Fruit fly (Drosophila melanogaster) whole organism, embryonic: ENCODE results near the gene CG12538.

Source experiments
- Antp ChIP-seq: fragments of 200-800 bp; sonication (Bioruptor generic); optimal IDR thresholded peaks from 3 replicates; lab custom pipeline; 2016; ENCODE audit warnings: missing biosample characterization, missing genetic modification characterization
- Bdp1 ChIP-seq: fragments of 200-800 bp; sonication (Bioruptor generic); optimal IDR thresholded peaks from 3 replicates; lab custom pipeline; 2016; ENCODE audit warnings: missing biosample characterization, missing genetic modification characterization
- Blimp-1 ChIP-seq: fragments of 200-800 bp; sonication (Bioruptor generic); optimal IDR thresholded peaks from 3 replicates; lab custom pipeline; 2018; ENCODE audit warnings: missing biosample characterization, missing genetic modification characterization, mild to moderate bottlenecking, moderate library complexity, missing genetic modification reagents
- Bteb2 ChIP-seq: fragments of 200-800 bp; sonication (Bioruptor generic); optimal IDR thresholded peaks from 2 replicates; lab custom pipeline; 2016; ENCODE audit warnings: missing biosample characterization, missing genetic modification characterization
- CG12769 ChIP-seq: fragments of 200-800 bp; sonication (Bioruptor generic); optimal IDR thresholded peaks from 2 replicates; lab custom pipeline; 2019; ENCODE audit warnings: missing biosample characterization, mild to moderate bottlenecking, missing genetic modification characterization, moderate library complexity
- CG12942 ChIP-seq: fragments of 200-800 bp; sonication (Bioruptor generic); optimal IDR thresholded peaks from 3 replicates; lab custom pipeline; 2016; ENCODE audit warnings: missing biosample characterization, missing genetic modification characterization
- CG13424 ChIP-seq: fragments of 200-800 bp; sonication (Bioruptor generic); optimal IDR thresholded peaks from 2 replicates; lab custom pipeline; 2019; ENCODE audit warnings: missing biosample characterization, mild to moderate bottlenecking, missing genetic modification characterization, moderate library complexity
- CG13894 ChIP-seq: fragments of 200-800 bp; sonication (Bioruptor generic); optimal IDR thresholded peaks from 3 replicates; lab custom pipeline; 2018; ENCODE audit warnings: missing biosample characterization, mild to moderate bottlenecking, missing genetic modification characterization, moderate library complexity
- CG14710 ChIP-seq: fragments of 200-800 bp; sonication (Bioruptor generic); optimal IDR thresholded peaks from 3 replicates; lab custom pipeline; 2019; ENCODE audit warnings: missing biosample characterization, mild to moderate bottlenecking, missing genetic modification characterization, moderate library complexity
- CG16813 ChIP-seq: fragments of 200-800 bp; sonication (Bioruptor generic); IDR thresholded peaks from 3 replicates; pipeline ENCODE4 v1.3.6; 2022; ENCODE audit warnings: missing biosample characterization, missing genetic modification characterization; ENCODE audit not compliant: partially characterized antibody
- CG17568 ChIP-seq: fragments of 200-800 bp; sonication (Bioruptor generic); optimal IDR thresholded peaks from 2 replicates; lab custom pipeline; 2018; ENCODE audit warnings: missing biosample characterization, mild to moderate bottlenecking, missing genetic modification characterization, moderate library complexity
- CG2116 ChIP-seq: fragments of 200-800 bp; sonication (Bioruptor generic); optimal IDR thresholded peaks from 3 replicates; lab custom pipeline; 2018; ENCODE audit warnings: missing biosample characterization, mild to moderate bottlenecking, missing genetic modification characterization
- CG30403 ChIP-seq: fragments of 200-800 bp; sonication (Bioruptor generic); optimal IDR thresholded peaks from 3 replicates; lab custom pipeline; 2016; ENCODE audit warnings: missing biosample characterization, missing genetic modification characterization
- CG3163 ChIP-seq: fragments of 200-800 bp; sonication (Bioruptor generic); optimal IDR thresholded peaks from 3 replicates; lab custom pipeline; 2016; ENCODE audit warnings: missing biosample characterization, missing genetic modification characterization
- CG4404 ChIP-seq: fragments of 200-800 bp; sonication (Bioruptor generic); IDR thresholded peaks from 2 replicates; pipeline ENCODE4 v1.3.6; 2022; ENCODE audit warnings: missing biosample characterization, missing genetic modification characterization
- CG4820 ChIP-seq: fragments of 200-800 bp; sonication (Bioruptor generic); optimal IDR thresholded peaks from 3 replicates; lab custom pipeline; 2016; ENCODE audit warnings: missing biosample characterization, missing genetic modification characterization
- CG5245 ChIP-seq: fragments of 200-800 bp; sonication (Bioruptor generic); optimal IDR thresholded peaks from 3 replicates; lab custom pipeline; 2016; ENCODE audit warnings: missing biosample characterization, missing genetic modification characterization
- CG7839 ChIP-seq: fragments of 200-800 bp; sonication (Bioruptor generic); optimal IDR thresholded peaks from 3 replicates; lab custom pipeline; 2018; ENCODE audit warnings: missing biosample characterization, mild to moderate bottlenecking, missing genetic modification characterization, moderate library complexity
- CG8089 ChIP-seq: fragments of 200-800 bp; sonication (Bioruptor generic); optimal IDR thresholded peaks from 3 replicates; lab custom pipeline; 2016; ENCODE audit warnings: missing biosample characterization, missing genetic modification characterization
- CG8281 ChIP-seq: fragments of 200-800 bp; sonication (Bioruptor generic); optimal IDR thresholded peaks from 2 replicates; lab custom pipeline; 2018; ENCODE audit warnings: missing biosample characterization, mild to moderate bottlenecking, missing genetic modification characterization, moderate library complexity
- CG8924 ChIP-seq: fragments of 200-800 bp; optimal IDR thresholded peaks from 3 replicates; lab custom pipeline; 2019; ENCODE audit warnings: missing biosample characterization, mild to moderate bottlenecking, missing genetic modification characterization, moderate library complexity
- Chrac-16 ChIP-seq: fragments of 200-800 bp; sonication (Bioruptor generic); optimal IDR thresholded peaks from 3 replicates; lab custom pipeline; 2016; ENCODE audit warnings: missing biosample characterization, missing genetic modification characterization
- E2f2 ChIP-seq: fragments of 200-800 bp; sonication (Bioruptor generic); IDR thresholded peaks from 2 replicates; pipeline ENCODE4 v1.3.6; 2022; ENCODE audit warnings: missing biosample characterization, missing genetic modification characterization
- Eip74EF ChIP-seq, 2 experiments: fragments of 200-800 bp in 1 of 2; fragments of >200 bp in 1 of 2; sonication (Bioruptor generic) in 1 of 2; optimal IDR thresholded peaks; 2 replicates each; lab custom pipeline; 2017 to 2019; ENCODE audit warnings: missing biosample characterization in 2 of 2, missing genetic modification characterization in 2 of 2, mild to moderate bottlenecking in 1 of 2, moderate library complexity in 1 of 2
- Fer3 ChIP-seq: fragments of 200-800 bp; sonication (Bioruptor generic); optimal IDR thresholded peaks from 2 replicates; lab custom pipeline; 2018; ENCODE audit warnings: missing biosample characterization, mild to moderate bottlenecking, missing genetic modification characterization, moderate library complexity
- HmgD ChIP-seq: fragments of 200-800 bp; sonication (Bioruptor generic); optimal IDR thresholded peaks from 3 replicates; lab custom pipeline; 2016; ENCODE audit warnings: missing biosample characterization, missing genetic modification characterization
- Lim3 ChIP-seq: fragments of 200-800 bp; sonication (Bioruptor generic); IDR thresholded peaks from 2 replicates; pipeline ENCODE4 v1.3.6; 2022; ENCODE audit warnings: missing biosample characterization, missing genetic modification characterization
- MBD-R2 ChIP-seq: fragments of 200-800 bp; sonication (Bioruptor generic); IDR thresholded peaks from 2 replicates; pipeline ENCODE4 v1.3.6; 2022; ENCODE audit warnings: missing biosample characterization, missing genetic modification characterization
- Oli ChIP-seq: fragments of 200-800 bp; sonication (Bioruptor generic); optimal IDR thresholded peaks from 2 replicates; lab custom pipeline; 2018; ENCODE audit warnings: missing biosample characterization, mild to moderate bottlenecking, missing genetic modification characterization, moderate library complexity
- Side ChIP-seq: fragments of 200-800 bp; sonication (Bioruptor generic); optimal IDR thresholded peaks from 2 replicates; lab custom pipeline; 2016; ENCODE audit warnings: missing biosample characterization, missing genetic modification characterization
- Sox100B ChIP-seq: fragments of 200-800 bp; sonication (Bioruptor generic); optimal IDR thresholded peaks from 3 replicates; lab custom pipeline; 2018; ENCODE audit warnings: missing biosample characterization, mild to moderate bottlenecking, missing genetic modification characterization
- Xbp1 ChIP-seq: fragments of 200-800 bp; sonication (Bioruptor generic); optimal IDR thresholded peaks from 3 replicates; lab custom pipeline; 2016; ENCODE audit warnings: missing biosample characterization, mild to moderate bottlenecking, missing genetic modification characterization
- YL-1 ChIP-seq: fragments of 200-800 bp; sonication (Bioruptor generic); optimal IDR thresholded peaks from 3 replicates; lab custom pipeline; 2017; ENCODE audit warnings: missing biosample characterization, mild to moderate bottlenecking, missing genetic modification characterization
- ap ChIP-seq: fragments of 200-800 bp; sonication (Bioruptor generic); IDR thresholded peaks from 2 replicates; pipeline ENCODE4 v1.3.6; 2022; ENCODE audit warnings: missing biosample characterization, missing genetic modification characterization
- cg ChIP-seq: fragments of 200-800 bp; sonication (Bioruptor generic); optimal IDR thresholded peaks from 3 replicates; lab custom pipeline; 2019; ENCODE audit warnings: missing biosample characterization, mild to moderate bottlenecking, missing genetic modification characterization, moderate library complexity
- crp ChIP-seq, 2 experiments: fragments of 200-800 bp; sonication (Bioruptor generic); optimal IDR thresholded peaks; 2 replicates in 1 of 2; 3 replicates in 1 of 2; lab custom pipeline; 2017; ENCODE audit warnings: missing biosample characterization in 2 of 2, missing genetic modification characterization in 2 of 2, mild to moderate bottlenecking in 1 of 2, moderate library complexity in 1 of 2
- cwo ChIP-seq: fragments of 200-800 bp; sonication (Bioruptor generic); optimal IDR thresholded peaks from 3 replicates; lab custom pipeline; 2017; ENCODE audit warnings: missing biosample characterization, missing genetic modification characterization, mild to moderate bottlenecking, moderate library complexity, missing genetic modification reagents
- emc ChIP-seq: fragments of 200-800 bp; sonication (Bioruptor generic); optimal IDR thresholded peaks from 2 replicates; lab custom pipeline; 2016; ENCODE audit warnings: missing biosample characterization, missing genetic modification characterization
- ewg ChIP-seq: fragments of 200-800 bp; sonication (Bioruptor generic); optimal IDR thresholded peaks from 3 replicates; lab custom pipeline; 2017; ENCODE audit warnings: mild to moderate bottlenecking, missing biosample characterization, missing genetic modification reagents, missing genetic modification characterization
- fd102C ChIP-seq: fragments of 200-800 bp; sonication (Bioruptor generic); optimal IDR thresholded peaks from 2 replicates; lab custom pipeline; 2018; ENCODE audit warnings: missing biosample characterization, mild to moderate bottlenecking, missing genetic modification characterization, moderate library complexity
- fu2 ChIP-seq: fragments of 200-800 bp; sonication (Bioruptor generic); optimal IDR thresholded peaks from 2 replicates; lab custom pipeline; 2016; ENCODE audit warnings: missing biosample characterization, missing genetic modification characterization
- gem ChIP-seq: fragments of 200-800 bp; sonication (Bioruptor generic); optimal IDR thresholded peaks from 2 replicates; lab custom pipeline; 2019; ENCODE audit warnings: missing biosample characterization, mild to moderate bottlenecking, missing genetic modification characterization, moderate library complexity
- gfzf ChIP-seq: fragments of 200-800 bp; sonication (Bioruptor generic); optimal IDR thresholded peaks from 2 replicates; lab custom pipeline; 2016; ENCODE audit warnings: missing biosample characterization, mild to moderate bottlenecking, missing genetic modification characterization, moderate library complexity
- gro ChIP-seq: fragments of 200-800 bp; sonication (Bioruptor generic); optimal IDR thresholded peaks from 2 replicates; lab custom pipeline; 2016; ENCODE audit warnings: missing biosample characterization, missing genetic modification characterization
- hbn ChIP-seq: fragments of 200-800 bp; sonication (Bioruptor generic); IDR thresholded peaks from 2 replicates; pipeline ENCODE4 v1.3.6; 2022; ENCODE audit warnings: missing biosample characterization, missing genetic modification characterization; ENCODE audit not compliant: partially characterized antibody
- kni ChIP-seq: fragments of 200-800 bp; sonication (Bioruptor generic); optimal IDR thresholded peaks from 3 replicates; lab custom pipeline; 2017; ENCODE audit warnings: mild to moderate bottlenecking, missing biosample characterization, missing genetic modification reagents, missing genetic modification characterization
- ro ChIP-seq: fragments of 200-800 bp; sonication (Bioruptor generic); IDR thresholded peaks from 2 replicates; pipeline ENCODE4 v1.3.6; 2022; ENCODE audit warnings: missing biosample characterization, missing genetic modification characterization
- sima ChIP-seq: fragments of 200-800 bp; sonication (Bioruptor generic); optimal IDR thresholded peaks from 2 replicates; lab custom pipeline; 2016; ENCODE audit warnings: missing biosample characterization, missing genetic modification characterization
- slbo ChIP-seq: fragments of 200-800 bp; sonication (Bioruptor generic); IDR thresholded peaks from 2 replicates; pipeline ENCODE4 v1.3.6; 2022; ENCODE audit warnings: missing biosample characterization, missing genetic modification characterization
- sug ChIP-seq: fragments of 200-800 bp; optimal IDR thresholded peaks from 2 replicates; lab custom pipeline; 2019; ENCODE audit warnings: missing biosample characterization, mild to moderate bottlenecking, missing genetic modification characterization, moderate library complexity
- zf30C ChIP-seq: fragments of 200-800 bp; sonication (Bioruptor generic); optimal IDR thresholded peaks from 3 replicates; lab custom pipeline; 2018; ENCODE audit warnings: missing biosample characterization, mild to moderate bottlenecking, missing genetic modification characterization

Gene CG12538

DNA sequence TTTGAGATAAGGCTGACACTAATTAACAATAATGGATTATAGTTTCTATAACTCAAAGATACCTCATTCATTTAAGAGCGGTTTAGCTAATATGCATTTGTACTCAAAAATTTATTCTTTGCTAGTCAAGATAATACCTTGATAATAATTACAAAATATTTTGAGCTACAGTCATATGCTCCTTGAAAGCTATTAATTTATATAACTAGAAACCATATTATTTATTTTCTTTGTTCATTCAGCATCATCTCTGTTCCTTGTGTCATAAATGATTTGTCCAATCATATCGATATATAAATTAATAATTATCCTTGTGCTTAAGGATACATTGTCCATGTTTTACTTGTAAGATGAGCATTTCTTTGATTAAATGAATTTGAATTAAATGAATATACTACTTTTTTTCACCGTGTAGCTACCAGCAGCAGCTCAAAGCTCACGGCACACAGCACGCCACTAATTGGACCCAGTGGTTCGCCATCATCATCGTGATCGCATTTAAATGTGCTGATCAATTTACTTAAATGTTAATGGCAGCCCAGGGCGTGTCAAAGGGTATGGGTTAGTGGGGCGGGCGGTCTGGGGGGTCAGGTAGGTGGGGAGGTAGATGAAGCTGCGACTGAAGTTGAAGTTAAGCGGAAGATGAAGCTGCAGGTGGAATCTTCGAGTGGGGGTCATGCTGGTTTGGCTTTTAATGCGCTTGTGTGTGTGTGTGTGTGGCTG lies 30.0 kb upstream of the CG12538 start (continued):
- TF ChIP-seq Sox100B (GFP tag; lab: Kevin White, UChicago) (peak; percentile 52), HmgD (no peak), CG7839 (tag; lab: Kevin White, UChicago) (peak; percentile 22), gem (tag; lab: Kevin White, UChicago) (peak; percentile 53), Fer3 (tag; lab: Kevin White, UChicago) (no peak), Blimp-1 (GFP tag; lab: Kevin White, UChicago) (peak; percentile 33), CG30403 (peak; percentile 26), Bteb2 (GFP tag; lab: Kevin White, UChicago) (no peak), gfzf (GFP tag; lab: Kevin White, UChicago) (no peak), CG12769 (no peak), CG12942 (GFP tag; lab: Kevin White, UChicago) (no peak), ap (GFP tag; lab: Robert Waterston, UW) (no peak), Oli (tag; lab: Kevin White, UChicago) (peak; percentile 46), CG5245 (no peak), YL-1 (GFP tag; lab: Kevin White, UChicago) (no peak), Lim3 (GFP tag; lab: Robert Waterston, UW) (no peak), cg (GFP tag; lab: Kevin White, UChicago) (no peak), CG16813 (no peak), ro (GFP tag; lab: Robert Waterston, UW) (no peak), CG8281 (no peak), Eip74EF (GFP tag; optimal IDR thresholded peaks at IDR 0.05; lab: Kevin White, UChicago) (no peak), Side (no peak), Chrac-16 (GFP tag; lab: Kevin White, UChicago) (no peak), ewg (peak; percentile 7), cwo (no peak), Xbp1 (GFP tag; lab: Kevin White, UChicago) (peak; percentile 20), crp (GFP tag; optimal IDR thresholded peaks at IDR 0.05; lab: Kevin White, UChicago) (no peak), Bdp1 (GFP tag; lab: Kevin White, UChicago) (no peak), zf30C (no peak), CG8089 (no peak), kni (GFP tag; lab: Kevin White, UChicago) (peak; percentile 37), MBD-R2 (GFP tag; lab: Robert Waterston, UW) (no peak), gro (GFP tag; lab: Kevin White, UChicago) (no peak), CG4820 (GFP tag; lab: Kevin White, UChicago) (peak; percentile 10), CG17568 (no peak), hbn (GFP tag; lab: Robert Waterston, UW) (no peak), CG13424 (tag; lab: Kevin White, UChicago) (peak; percentile 19), CG3163 (GFP tag; lab: Kevin White, UChicago) (no peak)

DNA sequence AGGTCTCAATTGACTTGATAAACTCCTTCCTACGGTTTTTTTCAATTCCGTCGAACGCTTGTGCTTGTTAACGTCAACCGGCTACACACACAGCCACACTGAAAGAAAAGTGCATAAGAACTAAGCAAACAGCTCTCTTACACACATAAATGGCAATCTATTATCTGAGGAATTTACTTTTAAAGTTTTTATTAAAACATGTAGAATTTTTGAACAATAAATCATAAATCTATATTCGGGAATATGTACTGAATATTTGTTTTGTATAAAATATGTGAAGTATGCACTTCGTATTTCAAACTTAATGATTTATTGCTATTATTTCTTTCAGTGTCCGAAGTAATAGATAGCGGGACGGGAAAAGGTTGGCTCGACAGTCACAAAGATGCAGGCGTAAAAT lies 26.2 kb upstream of the CG12538 start:
- no peak for TF ChIP-seq fu2
- TF ChIP-seq sug (tag; lab: Kevin White, UChicago): no peak
- no peak for TF ChIP-seq emc
- peak; percentile 41 for TF ChIP-seq CG14710 (tag; lab: Kevin White, UChicago)
- no peak for TF ChIP-seq sima (GFP tag; lab: Kevin White, UChicago)
- TF ChIP-seq E2f2 (GFP tag; lab: Robert Waterston, UW): no peak
- no peak for TF ChIP-seq gro (GFP tag; lab: Kevin White, UChicago)
- no peak for TF ChIP-seq CG2116
- TF ChIP-seq CG13894 (tag; lab: Kevin White, UChicago): no peak
- no peak for TF ChIP-seq Antp (GFP tag; lab: Kevin White, UChicago)
- TF ChIP-seq ewg: peak; percentile 26
- no peak for TF ChIP-seq CG4404 (GFP tag; lab: Robert Waterston, UW)
- no peak for TF ChIP-seq slbo (GFP tag; lab: Robert Waterston, UW)
- TF ChIP-seq fd102C: no peak
- TF ChIP-seq CG8924 (tag; lab: Kevin White, UChicago): peak; percentile 47
